Worm (Caenorhabditis elegans): Measurements from ENCODE around the gene F56A8.3.

DNA sequence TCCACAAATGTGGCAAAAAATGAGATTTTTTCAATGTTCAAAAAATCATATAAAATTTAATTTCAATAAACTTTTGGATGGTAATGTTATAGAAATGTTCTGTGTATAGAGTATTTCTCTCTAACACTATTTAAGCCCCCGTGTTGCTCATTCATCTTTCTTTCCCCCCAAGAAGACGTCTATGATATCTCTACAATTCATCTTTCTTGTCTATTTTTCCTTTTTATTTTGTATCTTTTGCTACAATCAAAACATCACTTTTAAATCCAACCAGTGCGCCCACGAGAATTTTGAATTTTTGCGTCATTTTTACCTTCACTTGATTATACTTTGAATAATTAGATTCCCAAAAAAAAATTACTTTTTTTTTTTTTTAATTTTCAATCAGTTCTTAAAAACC, 16.1 kb downstream of the F56A8.3 start:
- no peak for TF ChIP-seq flt-1 (GFP tag; IDR thresholded peaks at IDR 0.05)
- TF ChIP-seq cog-1 (tag; optimal IDR thresholded peaks at IDR 0.05): no peak
- no peak for TF ChIP-seq ztf-23 (GFP tag; IDR thresholded peaks at IDR 0.05)
- TF ChIP-seq tab-1 (GFP tag; IDR thresholded peaks at IDR 0.05): no peak
- no peak for TF ChIP-seq ref-1 (GFP tag; conservative IDR thresholded peaks at IDR 0.05)

Measured in whole organism, midembryonic.